Worm (Caenorhabditis elegans) whole organism, L2 larva: Measurements from ENCODE around the gene catp-2.

Experiments used
- mdl-1 ChIP-seq, 2 experiments: fragments of 150-350 bp in 1 of 2; sonication (generic microtip) in 1 of 2; optimal IDR thresholded peaks; 2 replicates each; lab custom pipeline; 2017; ENCODE audit warnings: missing biosample characterization in 2 of 2, missing genetic modification characterization in 2 of 2
- nhr-11 ChIP-seq: fragments of 150-350 bp; optimal IDR thresholded peaks from 2 replicates; lab custom pipeline; 2014; ENCODE audit warnings: missing biosample characterization, missing genetic modification characterization
- nhr-23 ChIP-seq: fragments of 150-350 bp; optimal IDR thresholded peaks from 2 replicates; lab custom pipeline; 2014; ENCODE audit warnings: missing biosample characterization, missing genetic modification reagents, missing genetic modification characterization
- sma-9 ChIP-seq, 2 experiments: fragments of 150-350 bp in 1 of 2; sonication (generic microtip) in 1 of 2; optimal IDR thresholded peaks; 2 replicates each; lab custom pipeline; 2014 to 2016; ENCODE audit warnings: missing genetic modification characterization in 2 of 2, mild to moderate bottlenecking in 1 of 2, missing biosample characterization in 1 of 2, missing compliant biosample characterization in 1 of 2, missing genetic modification reagents in 1 of 2, moderate library complexity in 1 of 2
- ztf-11 ChIP-seq: sonication (generic microtip); optimal IDR thresholded peaks from 2 replicates; lab custom pipeline; 2017; ENCODE audit warnings: missing biosample characterization, missing genetic modification characterization

ce11 chrV:4937337-4937736 lies 2.8 kb downstream of the catp-2 start:
- TF ChIP-seq nhr-23 (tag; lab: Kevin White, UChicago) = no peak
- TF ChIP-seq ztf-11 (tag; lab: Kevin White, UChicago) = no peak
- no peak for TF ChIP-seq nhr-11 (tag; lab: Kevin White, UChicago)
- TF ChIP-seq sma-9 (GFP tag; optimal IDR thresholded peaks at IDR 0.05; lab: Kevin White, UChicago) = no peak
- no peak for TF ChIP-seq sma-9 (tag; optimal IDR thresholded peaks at IDR 0.05; lab: Kevin White, UChicago)
- no peak for TF ChIP-seq mdl-1 (tag; optimal IDR thresholded peaks at IDR 0.05; lab: Kevin White, UChicago)
